Fruit fly (Drosophila melanogaster) whole organism, prepupa: ENCODE measurements around the gene CG6893.

Source experiments
- CG10631 ChIP-seq: fragments of 200-800 bp; sonication (Bioruptor generic); optimal IDR thresholded peaks from 2 replicates; lab custom pipeline; 2016; ENCODE audit warnings: missing biosample characterization, missing genetic modification characterization
- CG10669 ChIP-seq: fragments of 200-800 bp; sonication (Bioruptor generic); optimal IDR thresholded peaks from 3 replicates; lab custom pipeline; 2018; ENCODE audit warnings: missing biosample characterization, mild to moderate bottlenecking, missing genetic modification characterization, moderate library complexity
- CG11294 ChIP-seq: fragments of 200-800 bp; sonication (Bioruptor generic); IDR thresholded peaks from 2 replicates; pipeline ENCODE4 v1.3.6; 2022; ENCODE audit warnings: missing biosample characterization, missing genetic modification characterization
- CG11902 ChIP-seq: fragments of 200-800 bp; sonication (Bioruptor generic); optimal IDR thresholded peaks from 3 replicates; lab custom pipeline; 2016; ENCODE audit warnings: missing biosample characterization, missing genetic modification characterization
- CG1621 ChIP-seq: fragments of 200-800 bp; sonication (Bioruptor generic); optimal IDR thresholded peaks from 3 replicates; lab custom pipeline; 2018; ENCODE audit warnings: missing biosample characterization, mild to moderate bottlenecking, missing genetic modification characterization
- CG16779 ChIP-seq: fragments of 200-800 bp; sonication (Bioruptor generic); optimal IDR thresholded peaks from 3 replicates; lab custom pipeline; 2017; ENCODE audit warnings: missing biosample characterization, mild to moderate bottlenecking, missing genetic modification characterization
- CG3032 ChIP-seq: fragments of 200-800 bp; optimal IDR thresholded peaks from 2 replicates; lab custom pipeline; 2019; ENCODE audit warnings: missing biosample characterization, mild to moderate bottlenecking, missing genetic modification characterization, moderate library complexity
- CG31627 ChIP-seq: fragments of 200-800 bp; sonication (Bioruptor generic); optimal IDR thresholded peaks from 3 replicates; lab custom pipeline; 2016; ENCODE audit warnings: missing biosample characterization, missing genetic modification characterization
- CG32006 ChIP-seq: fragments of 200-800 bp; sonication (Bioruptor generic); optimal IDR thresholded peaks from 3 replicates; lab custom pipeline; 2017; ENCODE audit warnings: missing biosample characterization, mild to moderate bottlenecking, missing genetic modification characterization
- CG34406 ChIP-seq: fragments of 200-800 bp; sonication (Bioruptor generic); optimal IDR thresholded peaks from 3 replicates; lab custom pipeline; 2016; ENCODE audit warnings: missing biosample characterization, missing genetic modification characterization
- CG3919 ChIP-seq: fragments of 200-800 bp; sonication (Bioruptor generic); optimal IDR thresholded peaks from 3 replicates; lab custom pipeline; 2016; ENCODE audit warnings: missing biosample characterization, missing genetic modification characterization
- CG4318 ChIP-seq: fragments of 200-800 bp; sonication (Bioruptor generic); optimal IDR thresholded peaks from 3 replicates; lab custom pipeline; 2017; ENCODE audit warnings: missing biosample characterization, mild to moderate bottlenecking, missing genetic modification characterization
- CG6163 ChIP-seq: fragments of 200-800 bp; sonication (Bioruptor generic); IDR thresholded peaks from 3 replicates; pipeline ENCODE4 v1.3.6; 2022; ENCODE audit warnings: missing biosample characterization, missing genetic modification characterization
- CG6276 ChIP-seq: fragments of 200-800 bp; sonication (Bioruptor generic); optimal IDR thresholded peaks from 2 replicates; lab custom pipeline; 2017; ENCODE audit warnings: missing biosample characterization, mild to moderate bottlenecking, missing genetic modification characterization
- CG6792 ChIP-seq: fragments of 200-800 bp; sonication (Bioruptor generic); optimal IDR thresholded peaks from 3 replicates; lab custom pipeline; 2016; ENCODE audit warnings: missing biosample characterization, missing genetic modification characterization
- CG7368 ChIP-seq: fragments of 200-800 bp; sonication (Bioruptor generic); optimal IDR thresholded peaks from 3 replicates; lab custom pipeline; 2016; ENCODE audit warnings: missing biosample characterization, missing genetic modification characterization
- CG8119 ChIP-seq: fragments of 200-800 bp; sonication (Bioruptor generic); IDR thresholded peaks from 3 replicates; pipeline ENCODE4 v1.3.6; 2022; ENCODE audit warnings: missing biosample characterization, missing genetic modification characterization
- CG8632 ChIP-seq: fragments of 200-800 bp; sonication (Bioruptor generic); optimal IDR thresholded peaks from 3 replicates; lab custom pipeline; 2016; ENCODE audit warnings: missing biosample characterization, missing genetic modification characterization
- CG9139 ChIP-seq: fragments of 200-800 bp; sonication (Bioruptor generic); optimal IDR thresholded peaks from 3 replicates; lab custom pipeline; 2017; ENCODE audit warnings: missing biosample characterization, mild to moderate bottlenecking, missing genetic modification characterization
- Eip75B ChIP-seq: fragments of 200-800 bp; sonication (Bioruptor generic); optimal IDR thresholded peaks from 3 replicates; lab custom pipeline; 2016; ENCODE audit warnings: missing biosample characterization, missing genetic modification characterization
- Eip93F ChIP-seq: fragments of 200-800 bp; sonication (Bioruptor generic); optimal IDR thresholded peaks from 2 replicates; lab custom pipeline; 2016; ENCODE audit warnings: missing biosample characterization, mild to moderate bottlenecking, missing genetic modification characterization
- Ets21C ChIP-seq: fragments of 200-800 bp; sonication (Bioruptor generic); optimal IDR thresholded peaks from 3 replicates; lab custom pipeline; 2016; ENCODE audit warnings: missing biosample characterization, missing genetic modification characterization
- Gug ChIP-seq: fragments of 200-800 bp; sonication (Bioruptor generic); IDR thresholded peaks from 2 replicates; pipeline ENCODE4 v1.3.6; 2022; ENCODE audit warnings: missing biosample characterization, missing genetic modification characterization
- Hr38 ChIP-seq: sonication (Bioruptor generic); optimal IDR thresholded peaks from 2 replicates; lab custom pipeline; 2016; ENCODE audit warnings: missing biosample characterization, missing genetic modification characterization
- Hr39 ChIP-seq: fragments of 200-800 bp; sonication (Bioruptor generic); optimal IDR thresholded peaks from 2 replicates; lab custom pipeline; 2016; ENCODE audit warnings: missing biosample characterization, missing genetic modification characterization
- Hr4 ChIP-seq: fragments of 200-800 bp; sonication (Bioruptor generic); optimal IDR thresholded peaks from 3 replicates; lab custom pipeline; 2016; ENCODE audit warnings: missing biosample characterization, missing genetic modification characterization
- Lpt ChIP-seq: fragments of 200-800 bp; sonication (Bioruptor generic); optimal IDR thresholded peaks from 3 replicates; lab custom pipeline; 2016; ENCODE audit warnings: missing biosample characterization, missing genetic modification characterization
- Met ChIP-seq: fragments of 200-800 bp; sonication (Bioruptor generic); optimal IDR thresholded peaks from 3 replicates; lab custom pipeline; 2016; ENCODE audit warnings: missing biosample characterization, missing genetic modification characterization
- OdsH ChIP-seq: fragments of 200-800 bp; sonication (Bioruptor generic); optimal IDR thresholded peaks from 3 replicates; lab custom pipeline; 2016; ENCODE audit warnings: missing biosample characterization, missing genetic modification characterization
- Smox ChIP-seq: fragments of 200-800 bp; sonication (Bioruptor generic); optimal IDR thresholded peaks from 3 replicates; lab custom pipeline; 2016; ENCODE audit warnings: missing biosample characterization, missing genetic modification characterization
- Sox102F ChIP-seq: fragments of 200-800 bp; sonication (Bioruptor generic); optimal IDR thresholded peaks from 2 replicates; lab custom pipeline; 2016; ENCODE audit warnings: missing biosample characterization, mild to moderate bottlenecking, missing genetic modification characterization
- Sox14 ChIP-seq: fragments of 200-800 bp; sonication (Bioruptor generic); optimal IDR thresholded peaks from 3 replicates; lab custom pipeline; 2016; ENCODE audit warnings: missing biosample characterization, missing genetic modification characterization
- Sox15 ChIP-seq: fragments of 200-800 bp; sonication (Bioruptor generic); optimal IDR thresholded peaks from 3 replicates; lab custom pipeline; 2016; ENCODE audit warnings: missing biosample characterization, missing genetic modification characterization
- achi ChIP-seq: fragments of 200-800 bp; sonication (Bioruptor generic); optimal IDR thresholded peaks from 3 replicates; lab custom pipeline; 2016; ENCODE audit warnings: missing biosample characterization, missing genetic modification characterization
- cyc ChIP-seq: fragments of 200-800 bp; sonication (Bioruptor generic); optimal IDR thresholded peaks from 3 replicates; lab custom pipeline; 2016; ENCODE audit warnings: missing biosample characterization, missing genetic modification characterization
- dac ChIP-seq: fragments of 200-800 bp; sonication (Bioruptor generic); optimal IDR thresholded peaks from 2 replicates; lab custom pipeline; 2017; ENCODE audit warnings: missing biosample characterization, mild to moderate bottlenecking, missing genetic modification characterization
- dsx ChIP-seq: fragments of 200-800 bp; optimal IDR thresholded peaks from 3 replicates; lab custom pipeline; 2019; ENCODE audit warnings: missing biosample characterization, mild to moderate bottlenecking, missing genetic modification characterization, moderate library complexity; ENCODE audit not compliant: poor library complexity, severe bottlenecking
- eg ChIP-seq: fragments of 200-800 bp; sonication (Bioruptor generic); IDR thresholded peaks from 3 replicates; pipeline ENCODE4 v1.3.6; 2022; ENCODE audit warnings: missing biosample characterization, missing genetic modification characterization
- esn ChIP-seq: fragments of 200-800 bp; sonication (Bioruptor generic); optimal IDR thresholded peaks from 2 replicates; lab custom pipeline; 2016; ENCODE audit warnings: missing biosample characterization, mild to moderate bottlenecking, missing genetic modification characterization, moderate library complexity
- fd59A ChIP-seq: fragments of 200-800 bp; sonication (Bioruptor generic); optimal IDR thresholded peaks from 2 replicates; lab custom pipeline; 2017; ENCODE audit warnings: missing biosample characterization, mild to moderate bottlenecking, missing genetic modification characterization, missing genetic modification reagents
- fd85E ChIP-seq: fragments of 200-800 bp; sonication (Bioruptor generic); optimal IDR thresholded peaks from 3 replicates; lab custom pipeline; 2016; ENCODE audit warnings: missing biosample characterization, missing genetic modification characterization
- lz ChIP-seq: fragments of 200-800 bp; sonication (Bioruptor generic); optimal IDR thresholded peaks from 3 replicates; lab custom pipeline; 2016; ENCODE audit warnings: missing biosample characterization, missing genetic modification characterization
- net ChIP-seq: fragments of 200-800 bp; sonication (Bioruptor generic); optimal IDR thresholded peaks from 3 replicates; lab custom pipeline; 2016; ENCODE audit warnings: missing biosample characterization, missing genetic modification characterization
- salr ChIP-seq, 2 experiments: fragments of 200-800 bp; sonication (Bioruptor generic); optimal IDR thresholded peaks; 3 replicates each; lab custom pipeline; 2016 to 2018; ENCODE audit warnings: missing biosample characterization in 2 of 2, missing genetic modification characterization in 2 of 2, mild to moderate bottlenecking in 1 of 2
- spab ChIP-seq: fragments of 200-800 bp; sonication (Bioruptor generic); optimal IDR thresholded peaks from 2 replicates; lab custom pipeline; 2017; ENCODE audit warnings: missing biosample characterization, mild to moderate bottlenecking, missing genetic modification characterization, missing genetic modification reagents
- ss ChIP-seq, 2 experiments: fragments of 200-800 bp; sonication (Bioruptor generic); optimal IDR thresholded peaks; 2 replicates in 1 of 2; 3 replicates in 1 of 2; lab custom pipeline; 2017 to 2018; ENCODE audit warnings: mild to moderate bottlenecking in 2 of 2, missing biosample characterization in 2 of 2, missing genetic modification characterization in 2 of 2, moderate library complexity in 1 of 2
- topi ChIP-seq: fragments of 200-800 bp; sonication (Bioruptor generic); optimal IDR thresholded peaks from 3 replicates; lab custom pipeline; 2016; ENCODE audit warnings: missing biosample characterization, missing genetic modification characterization
- vri ChIP-seq: fragments of 200-800 bp; sonication (Bioruptor generic); optimal IDR thresholded peaks from 3 replicates; lab custom pipeline; 2016; ENCODE audit warnings: missing biosample characterization, mild to moderate bottlenecking, missing genetic modification characterization

CG6893 gene

dm6 chr3L:18675363-18675866 is 18.6 kb upstream of the CG6893 start, which contains the start of the genes GNBP2 and GNBP1 (continued):
- TF ChIP-seq CG6163 (GFP tag; lab: Robert Waterston, UW), result peak; percentile 90; the same call in 2 of the 3 replicates
- peak; percentile 70 for TF ChIP-seq Sox14 (GFP tag; lab: Kevin White, UChicago)
- TF ChIP-seq achi, result peak; percentile 90
- peak; percentile 95 for TF ChIP-seq CG8119 (GFP tag; lab: Robert Waterston, UW)
- TF ChIP-seq CG11294, result peak; percentile 92
- TF ChIP-seq spab (GFP tag; lab: Kevin White, UChicago), result peak; percentile 72
- TF ChIP-seq CG3919 (GFP tag; lab: Kevin White, UChicago), result peak; percentile 93
- TF ChIP-seq salr (GFP tag; optimal IDR thresholded peaks at IDR 0.05; lab: Kevin White, UChicago), result peak in 1 of 2 experiments; percentile 83
- peak; percentile 37 for TF ChIP-seq Eip93F
- peak; percentile 88 for TF ChIP-seq OdsH (GFP tag; lab: Kevin White, UChicago)
- peak; percentile 88 for TF ChIP-seq CG6792 (GFP tag; lab: Kevin White, UChicago)
- peak; percentile 51 for TF ChIP-seq Ets21C
- TF ChIP-seq Hr4 (GFP tag; lab: Kevin White, UChicago), result peak; percentile 77
- TF ChIP-seq Gug (GFP tag; lab: Robert Waterston, UW), result peak; percentile 92
- no peak for TF ChIP-seq vri (GFP tag; lab: Kevin White, UChicago)
- peak; percentile 32 for TF ChIP-seq CG1621 (tag; lab: Kevin White, UChicago)
- peak; percentile 68 for TF ChIP-seq CG31627 (GFP tag; lab: Kevin White, UChicago)
- no peak for TF ChIP-seq Eip75B

- TF ChIP-seq CG7368 (GFP tag; lab: Kevin White, UChicago), result no peak
- no peak for TF ChIP-seq topi (GFP tag; lab: Kevin White, UChicago)
- peak; percentile 70 for TF ChIP-seq CG10631 (GFP tag; lab: Kevin White, UChicago)
- TF ChIP-seq lz (GFP tag; lab: Kevin White, UChicago), result peak; percentile 33
- peak; percentile 58 for TF ChIP-seq esn (GFP tag; lab: Kevin White, UChicago)
- TF ChIP-seq Eip75B, result no peak
- TF ChIP-seq ss (GFP tag; optimal IDR thresholded peaks at IDR 0.05; lab: Kevin White, UChicago), result no peak
- peak; percentile 20; the same call in 1 of the 2 replicates for TF ChIP-seq Gug (GFP tag; lab: Robert Waterston, UW)
- peak; percentile 68 for TF ChIP-seq CG3032
- TF ChIP-seq Eip93F, result no peak
- TF ChIP-seq Sox14 (GFP tag; lab: Kevin White, UChicago), result peak; percentile 36
- no peak for TF ChIP-seq CG16779 (tag; lab: Kevin White, UChicago)
- TF ChIP-seq CG6276 (GFP tag; lab: Kevin White, UChicago), result no peak
- TF ChIP-seq CG32006 (GFP tag; lab: Kevin White, UChicago), result no peak
- TF ChIP-seq eg (GFP tag; lab: Robert Waterston, UW), result no peak
- no peak for TF ChIP-seq net
- no peak for TF ChIP-seq Sox102F
- TF ChIP-seq CG8119 (GFP tag; lab: Robert Waterston, UW), result no peak
- no peak for TF ChIP-seq Hr38 (GFP tag; lab: Kevin White, UChicago)
- TF ChIP-seq dac (GFP tag; lab: Kevin White, UChicago), result no peak
- peak; percentile 36 for TF ChIP-seq Hr39 (GFP tag; lab: Kevin White, UChicago)
- no peak for TF ChIP-seq Lpt (GFP tag; lab: Kevin White, UChicago)
- no peak for TF ChIP-seq CG10669 (GFP tag; lab: Kevin White, UChicago)
- TF ChIP-seq CG34406 (GFP tag; lab: Kevin White, UChicago), result peak; percentile 71
- TF ChIP-seq CG31627 (GFP tag; lab: Kevin White, UChicago), result no peak
- TF ChIP-seq CG6163 (GFP tag; lab: Robert Waterston, UW), result no peak
- TF ChIP-seq fd85E, result no peak
- peak; percentile 69 for TF ChIP-seq achi
- TF ChIP-seq CG11902, result peak; percentile 21
- no peak for TF ChIP-seq spab (GFP tag; lab: Kevin White, UChicago)
- no peak for TF ChIP-seq CG4318 (GFP tag; lab: Kevin White, UChicago)
- no peak for TF ChIP-seq CG9139
- TF ChIP-seq Met, result no peak
- TF ChIP-seq cyc (GFP tag; lab: Kevin White, UChicago), result peak; percentile 31
- peak; percentile 57 for TF ChIP-seq dsx
- TF ChIP-seq fd59A, result no peak
- TF ChIP-seq CG8632 (GFP tag; lab: Kevin White, UChicago), result peak; percentile 57
- TF ChIP-seq Sox15 (GFP tag; lab: Kevin White, UChicago), result peak; percentile 40
- no peak for TF ChIP-seq Smox
These were observed 12.3 kb upstream of the CG6893 start, which contains the start of the genes Sgf11 and CG32202 for dm6 chr3L:18681550-18682217. Gene Sgf11 (minus strand): TSS chr3L:18681836. Gene CG32202 (plus strand): TSS chr3L:18682184.
